Worm (Caenorhabditis elegans) whole organism, midembryonic: Measurements from ENCODE around the gene R08A2.7.

Source experiments
- T22C8.4 ChIP-seq: fragments of 200-800 bp; sonication (Bioruptor generic); IDR thresholded peaks from 2 replicates; pipeline ENCODE4 v1.3.6; 2022; ENCODE audit warnings: missing genetic modification characterization, missing compliant biosample characterization
- cog-1 ChIP-seq: sonication (generic microtip); optimal IDR thresholded peaks from 2 replicates; lab custom pipeline; 2016; ENCODE audit warnings: missing genetic modification characterization, missing compliant biosample characterization
- flt-1 ChIP-seq: fragments of 200-800 bp; sonication (Bioruptor generic); IDR thresholded peaks from 2 replicates; pipeline ENCODE4 v1.3.6; 2022; ENCODE audit warnings: missing genetic modification characterization, missing compliant biosample characterization
- klf-2 ChIP-seq: fragments of 200-800 bp; sonication (Bioruptor generic); conservative IDR thresholded peaks from 2 replicates; pipeline ENCODE4 v1.3.6; 2022; ENCODE audit warnings: missing genetic modification reagents, missing genetic modification characterization, missing compliant biosample characterization
- med-1 ChIP-seq: sonication (generic microtip); optimal IDR thresholded peaks from 2 replicates; lab custom pipeline; 2017; ENCODE audit warnings: missing genetic modification characterization, mild to moderate bottlenecking, missing compliant biosample characterization, antibody characterized with exemption, missing genetic modification reagents; ENCODE audit not compliant: insufficient read depth
- ref-1 ChIP-seq: fragments of 200-800 bp; sonication (Bioruptor generic); conservative IDR thresholded peaks from 2 replicates; pipeline ENCODE4 v1.3.6; 2022; ENCODE audit warnings: missing genetic modification reagents, missing genetic modification characterization, missing compliant biosample characterization
- tab-1 ChIP-seq: fragments of 200-800 bp; sonication (Bioruptor generic); IDR thresholded peaks from 2 replicates; pipeline ENCODE4 v1.3.6; 2022; ENCODE audit warnings: missing genetic modification characterization, missing compliant biosample characterization
- ztf-23 ChIP-seq: fragments of 200-800 bp; sonication (Bioruptor generic); IDR thresholded peaks from 2 replicates; pipeline ENCODE4 v1.3.6; 2022; ENCODE audit warnings: missing genetic modification reagents, missing genetic modification characterization, missing compliant biosample characterization
- ztf-29 ChIP-seq: fragments of 200-800 bp; sonication (Bioruptor generic); IDR thresholded peaks from 2 replicates; pipeline ENCODE4 v1.3.6; 2022; ENCODE audit warnings: missing genetic modification reagents, missing genetic modification characterization, missing compliant biosample characterization

Gene R08A2.7

ce11 chrV:14707958-14708357 is 15.2 kb upstream of the R08A2.7 start, which contains the start of gene R08A2.9:
Gene R08A2.9, plus strand, starts transcription at chrV:14708258.
- TF ChIP-seq cog-1 (tag; lab: Kevin White, UChicago) (no peak), tab-1 (GFP tag; lab: Robert Waterston, UW) (no peak), ref-1 (GFP tag; lab: Robert Waterston, UW) (no peak), ztf-23 (GFP tag; lab: Robert Waterston, UW) (no peak), klf-2 (GFP tag; lab: Robert Waterston, UW) (no peak), ztf-29 (no peak), T22C8.4 (no peak), med-1 (no peak), flt-1 (GFP tag; lab: Robert Waterston, UW) (no peak)

- TF ChIP-seq klf-2 (GFP tag; lab: Robert Waterston, UW) (no peak), ztf-29 (no peak), med-1 (no peak), flt-1 (GFP tag; lab: Robert Waterston, UW) (no peak), ref-1 (GFP tag; lab: Robert Waterston, UW) (no peak), T22C8.4 (no peak), cog-1 (tag; lab: Kevin White, UChicago) (no peak), ztf-23 (GFP tag; lab: Robert Waterston, UW) (no peak), tab-1 (GFP tag; lab: Robert Waterston, UW) (no peak)
Observed at ce11 chrV:14711077-14711476, 12.0 kb upstream of the R08A2.7 start, which contains the start of gene ssp-33. Gene ssp-33, plus strand, starts transcription at chrV:14711377.

ce11 chrV:14712316-14712715 is 10.8 kb upstream of the R08A2.7 start, which contains the start of gene R08A2.5:
Gene R08A2.5, plus strand, starts transcription at chrV:14712616.
- TF ChIP-seq cog-1 (tag; lab: Kevin White, UChicago) (no peak), klf-2 (GFP tag; lab: Robert Waterston, UW) (no peak), T22C8.4 (no peak), flt-1 (GFP tag; lab: Robert Waterston, UW) (no peak), ztf-23 (GFP tag; lab: Robert Waterston, UW) (no peak), tab-1 (GFP tag; lab: Robert Waterston, UW) (no peak), med-1 (no peak), ztf-29 (no peak), ref-1 (GFP tag; lab: Robert Waterston, UW) (no peak)

ce11 chrV:14715608-14716007 is 7.5 kb upstream of the R08A2.7 start, which contains the start of gene R08A2.2:
Gene R08A2.2, minus strand, starts transcription at chrV:14715708.
- TF ChIP-seq klf-2 (GFP tag; lab: Robert Waterston, UW), result no peak
- no peak for TF ChIP-seq ref-1 (GFP tag; lab: Robert Waterston, UW)
- no peak for TF ChIP-seq tab-1 (GFP tag; lab: Robert Waterston, UW)
- TF ChIP-seq med-1, result no peak
- TF ChIP-seq ztf-29, result no peak
- TF ChIP-seq ztf-23 (GFP tag; lab: Robert Waterston, UW), result no peak
- no peak for TF ChIP-seq flt-1 (GFP tag; lab: Robert Waterston, UW)
- TF ChIP-seq cog-1 (tag; lab: Kevin White, UChicago), result no peak
- TF ChIP-seq T22C8.4, result no peak

ce11 chrV:14716114-14716513 is 7.0 kb upstream of the R08A2.7 start, which contains the start of gene fbxa-147:
Gene fbxa-147, plus strand, starts transcription at chrV:14716499.
- TF ChIP-seq klf-2 (GFP tag; lab: Robert Waterston, UW) (no peak), tab-1 (GFP tag; lab: Robert Waterston, UW) (no peak), med-1 (no peak), flt-1 (GFP tag; lab: Robert Waterston, UW) (no peak)

ce11 chrV:14719491-14719890 is 3.6 kb upstream of the R08A2.7 start, which contains the start of gene R08A2.1:
Gene R08A2.1, minus strand, starts transcription at chrV:14719591.
- TF ChIP-seq med-1 (no peak), ref-1 (GFP tag; lab: Robert Waterston, UW) (no peak), cog-1 (tag; lab: Kevin White, UChicago) (no peak), tab-1 (GFP tag; lab: Robert Waterston, UW) (no peak), ztf-29 (no peak), klf-2 (GFP tag; lab: Robert Waterston, UW) (no peak), ztf-23 (GFP tag; lab: Robert Waterston, UW) (no peak), T22C8.4 (no peak), flt-1 (GFP tag; lab: Robert Waterston, UW) (no peak)

- TF ChIP-seq ref-1 (GFP tag; lab: Robert Waterston, UW), result no peak
- TF ChIP-seq ztf-23 (GFP tag; lab: Robert Waterston, UW), result no peak
- no peak for TF ChIP-seq flt-1 (GFP tag; lab: Robert Waterston, UW)
- TF ChIP-seq med-1, result no peak
Observed at ce11 chrV:14725409-14725808, 2.3 kb downstream of the R08A2.7 start.

ce11 chrV:14726596-14726995 is 3.5 kb downstream of the R08A2.7 start, which contains the start of gene Y50E8A.1:
Gene Y50E8A.1, plus strand, starts transcription at chrV:14726896.
- TF ChIP-seq T22C8.4, result no peak
- no peak for TF ChIP-seq flt-1 (GFP tag; lab: Robert Waterston, UW)
- no peak for TF ChIP-seq tab-1 (GFP tag; lab: Robert Waterston, UW)
- no peak for TF ChIP-seq med-1
- TF ChIP-seq klf-2 (GFP tag; lab: Robert Waterston, UW), result no peak
- no peak for TF ChIP-seq ztf-29
- TF ChIP-seq cog-1 (tag; lab: Kevin White, UChicago), result no peak
- no peak for TF ChIP-seq ref-1 (GFP tag; lab: Robert Waterston, UW)
- TF ChIP-seq ztf-23 (GFP tag; lab: Robert Waterston, UW), result no peak

- TF ChIP-seq klf-2 (GFP tag; lab: Robert Waterston, UW), result no peak
- TF ChIP-seq T22C8.4, result no peak
- no peak for TF ChIP-seq ref-1 (GFP tag; lab: Robert Waterston, UW)
- TF ChIP-seq ztf-29, result no peak
- no peak for TF ChIP-seq med-1
- TF ChIP-seq flt-1 (GFP tag; lab: Robert Waterston, UW), result no peak
- no peak for TF ChIP-seq cog-1 (tag; lab: Kevin White, UChicago)
- TF ChIP-seq ztf-23 (GFP tag; lab: Robert Waterston, UW), result no peak
- no peak for TF ChIP-seq tab-1 (GFP tag; lab: Robert Waterston, UW)
Observed at ce11 chrV:14728754-14729153, 5.6 kb downstream of the R08A2.7 start, which contains the start of gene Y50E8A.2. Gene Y50E8A.2, minus strand, starts transcription at chrV:14728854.

ce11 chrV:14729343-14729742 is 6.2 kb downstream of the R08A2.7 start, which contains the start of gene oig-3:
Gene oig-3, plus strand, starts transcription at chrV:14729643.
- no peak for TF ChIP-seq klf-2 (GFP tag; lab: Robert Waterston, UW)
- TF ChIP-seq ztf-29, result no peak
- TF ChIP-seq ztf-23 (GFP tag; lab: Robert Waterston, UW), result no peak
- TF ChIP-seq ref-1 (GFP tag; lab: Robert Waterston, UW), result no peak
- no peak for TF ChIP-seq cog-1 (tag; lab: Kevin White, UChicago)
- TF ChIP-seq med-1, result no peak
- no peak for TF ChIP-seq T22C8.4
- no peak for TF ChIP-seq flt-1 (GFP tag; lab: Robert Waterston, UW)
- TF ChIP-seq tab-1 (GFP tag; lab: Robert Waterston, UW), result no peak
